Worm (Caenorhabditis elegans) whole organism, mixed stage, embryonic: ENCODE data around the gene B0410.1.

Experiments
- bed-3 ChIP-seq: fragments of 200-800 bp; sonication (Bioruptor generic); optimal IDR thresholded peaks from 3 replicates; lab custom pipeline; 2018; ENCODE audit warnings: mild to moderate bottlenecking, missing genetic modification characterization, moderate library complexity, missing compliant biosample characterization
- ces-1 ChIP-seq: fragments of 150-350 bp; optimal IDR thresholded peaks from 2 replicates; lab custom pipeline; 2014; ENCODE audit warnings: missing biosample characterization, missing genetic modification reagents, missing genetic modification characterization
- drap-1 ChIP-seq: fragments of 200-800 bp; sonication (Bioruptor generic); optimal IDR thresholded peaks from 3 replicates; lab custom pipeline; 2018; ENCODE audit warnings: mild to moderate bottlenecking, missing genetic modification characterization, missing compliant biosample characterization
- elt-1 ChIP-seq: sonication (generic microtip); optimal IDR thresholded peaks from 2 replicates; lab custom pipeline; 2017; ENCODE audit warnings: missing genetic modification characterization, mild to moderate bottlenecking, missing compliant biosample characterization, antibody characterized with exemption, moderate library complexity, borderline replicate concordance; ENCODE audit not compliant: insufficient read depth
- elt-3 ChIP-seq: fragments of 150-350 bp; optimal IDR thresholded peaks from 2 replicates; lab custom pipeline; 2014; ENCODE audit warnings: missing biosample characterization, missing genetic modification characterization
- lin-13 ChIP-seq: fragments of 150-350 bp; optimal IDR thresholded peaks from 2 replicates; lab custom pipeline; 2014; ENCODE audit warnings: missing biosample characterization, missing genetic modification characterization
- nhr-12 ChIP-seq: fragments of 150-350 bp; optimal IDR thresholded peaks from 2 replicates; lab custom pipeline; 2014; ENCODE audit warnings: missing biosample characterization, missing genetic modification characterization
- nhr-76 ChIP-seq: sonication (generic microtip); optimal IDR thresholded peaks from 2 replicates; lab custom pipeline; 2017; ENCODE audit warnings: missing biosample characterization, missing genetic modification characterization
- pha-4 ChIP-seq: fragments of 150-350 bp; optimal IDR thresholded peaks from 2 replicates; lab custom pipeline; 2018; ENCODE audit warnings: missing biosample characterization, missing genetic modification reagents, missing genetic modification characterization
- sptf-1 ChIP-seq: sonication (generic microtip); optimal IDR thresholded peaks from 2 replicates; lab custom pipeline; 2017; ENCODE audit warnings: mild to moderate bottlenecking, missing genetic modification characterization, moderate library complexity, missing compliant biosample characterization

- no peak for TF ChIP-seq drap-1 (GFP tag; lab: Kevin White, UChicago)
- no peak for TF ChIP-seq pha-4 (tag; lab: Kevin White, UChicago)
- TF ChIP-seq nhr-76 (tag; lab: Kevin White, UChicago), result no peak
- TF ChIP-seq nhr-12, result no peak
- no peak for TF ChIP-seq elt-3 (tag; lab: Kevin White, UChicago)
- TF ChIP-seq elt-1 (tag; lab: Kevin White, UChicago), result no peak
- peak; percentile 91 for TF ChIP-seq ces-1
- TF ChIP-seq sptf-1 (tag; lab: Kevin White, UChicago), result no peak
- TF ChIP-seq lin-13 (tag; lab: Kevin White, UChicago), result no peak
- no peak for TF ChIP-seq bed-3
Observed at ce11 chrX:2924438-2924837, 30.1 kb downstream of the B0410.1 start.
